Fruit fly (Drosophila melanogaster) whole organism, adult: Measurements from ENCODE around the gene Hsp67Bc.

Source experiments
- CG14711 ChIP-seq: fragments of 200-800 bp; sonication (Bioruptor generic); optimal IDR thresholded peaks from 2 replicates; lab custom pipeline; 2018; ENCODE audit warnings: missing biosample characterization, mild to moderate bottlenecking, missing genetic modification characterization, moderate library complexity
- CG33017 ChIP-seq: fragments of 200-800 bp; sonication (Bioruptor generic); optimal IDR thresholded peaks from 2 replicates; lab custom pipeline; 2018; ENCODE audit warnings: missing biosample characterization, mild to moderate bottlenecking, missing genetic modification characterization, moderate library complexity
- Clk ChIP-seq: fragments of 200-800 bp; sonication (Bioruptor generic); optimal IDR thresholded peaks from 2 replicates; lab custom pipeline; 2017; ENCODE audit warnings: missing biosample characterization, missing genetic modification characterization
- cic ChIP-seq: fragments of 200-800 bp; sonication (Bioruptor generic); optimal IDR thresholded peaks from 2 replicates; lab custom pipeline; 2017; ENCODE audit warnings: missing biosample characterization, mild to moderate bottlenecking, missing genetic modification characterization, moderate library complexity
- cnc ChIP-seq, 2 experiments: fragments of >200 bp; optimal IDR thresholded peaks; 2 replicates each; lab custom pipeline; 2017
- kay ChIP-seq: fragments of 200-800 bp; sonication (Bioruptor generic); peaks from one replicate; lab custom pipeline; 2016; ENCODE audit warnings: missing biosample characterization, missing genetic modification characterization, borderline replicate concordance
- pad ChIP-seq: fragments of 200-800 bp; sonication (Bioruptor generic); optimal IDR thresholded peaks from 3 replicates; lab custom pipeline; 2017; ENCODE audit warnings: missing biosample characterization, missing genetic modification characterization, mild to moderate bottlenecking, moderate library complexity, missing genetic modification reagents

- TF ChIP-seq kay (no peak), CG14711 (tag; lab: Kevin White, UChicago) (no peak), Clk (GFP tag; lab: Kevin White, UChicago) (no peak), cnc (optimal IDR thresholded peaks at IDR 0.05; lab: Kevin White, UChicago) (no peak), pad (GFP tag; lab: Kevin White, UChicago) (no peak), CG33017 (no peak), cic (GFP tag; lab: Kevin White, UChicago) (peak; percentile 39)
Observed at dm6 chr3L:9372278-9372975, at the start of gene Hsp67Bc, which contains the start of the genes CG4456 and Hsp22.
